Fruit fly (Drosophila melanogaster): ENCODE results near the gene ens.

The ens gene

dm6 chr3L:4081243-4081642 is 53.1 kb downstream of the ens start:
- TF ChIP-seq ovo (GFP tag; optimal IDR thresholded peaks at IDR 0.05) (no peak), CG12768 (GFP tag; optimal IDR thresholded peaks at IDR 0.05) (no peak), tj (GFP tag; optimal IDR thresholded peaks at IDR 0.05) (no peak), toe (GFP tag; optimal IDR thresholded peaks at IDR 0.05) (no peak), CG7101 (tag; optimal IDR thresholded peaks at IDR 0.05) (no peak), Mnt (GFP tag; optimal IDR thresholded peaks at IDR 0.05) (no peak), CG7045 (GFP tag; optimal IDR thresholded peaks at IDR 0.05) (no peak), kay (GFP tag; ENCODE audit: borderline replicate concordance) (no peak), CG11617 (GFP tag; optimal IDR thresholded peaks at IDR 0.05) (no peak), CG14711 (tag; optimal IDR thresholded peaks at IDR 0.05) (no peak), Crg-1 (GFP tag; optimal IDR thresholded peaks at IDR 0.05) (no peak)

DNA sequence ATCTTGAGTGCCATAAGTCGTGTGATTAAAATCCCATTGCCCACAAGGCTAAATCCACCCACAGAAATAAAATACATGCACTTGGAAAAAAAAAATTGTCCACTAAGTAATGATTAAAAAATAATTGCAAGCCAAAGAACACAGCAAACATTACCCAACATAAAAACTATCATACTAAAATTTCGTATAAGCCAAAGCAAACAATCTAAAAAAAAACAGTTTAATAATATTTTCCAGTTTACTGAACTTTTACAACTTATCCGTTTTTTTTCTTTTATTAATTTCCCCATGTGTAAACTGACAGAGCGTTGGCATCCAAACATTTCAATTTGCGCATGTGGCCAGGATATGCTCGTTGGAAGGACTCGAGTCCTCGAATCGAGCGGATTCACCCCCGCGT is 54.1 kb downstream of the ens start:
- TF ChIP-seq cnc (optimal IDR thresholded peaks at IDR 0.05) (no peak), CG7101 (tag; optimal IDR thresholded peaks at IDR 0.05) (no peak), Hr96 (GFP tag; optimal IDR thresholded peaks at IDR 0.05) (no peak), CG11617 (GFP tag; optimal IDR thresholded peaks at IDR 0.05) (no peak), bab1 (GFP tag; optimal IDR thresholded peaks at IDR 0.05) (no peak), Mnt (GFP tag; optimal IDR thresholded peaks at IDR 0.05) (no peak), CG7045 (GFP tag; optimal IDR thresholded peaks at IDR 0.05) (no peak), CG5204 (GFP tag; optimal IDR thresholded peaks at IDR 0.05) (no peak), toe (GFP tag; optimal IDR thresholded peaks at IDR 0.05) (no peak)

DNA sequence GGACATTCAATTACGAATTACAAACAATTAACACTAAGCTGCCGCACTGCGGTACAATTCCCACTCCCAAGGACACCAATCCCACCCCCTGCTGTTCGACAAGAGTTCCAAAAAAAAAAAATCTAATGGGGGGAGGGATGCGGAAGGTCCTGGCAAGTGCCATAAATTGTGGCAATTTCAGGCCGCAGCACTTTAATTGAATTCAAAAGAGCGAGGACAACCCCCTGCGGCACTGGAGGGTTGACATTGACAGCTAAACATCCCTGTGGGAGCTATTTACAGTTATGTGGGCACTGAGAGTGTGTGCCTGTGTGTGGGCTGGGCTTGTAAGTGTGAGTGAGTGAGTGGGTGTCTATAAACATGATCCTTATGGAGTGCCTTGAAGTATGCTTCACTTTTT is 57.4 kb downstream of the ens start:
- TF ChIP-seq CG11617 (GFP tag; optimal IDR thresholded peaks at IDR 0.05) (no peak), tj (GFP tag; optimal IDR thresholded peaks at IDR 0.05) (no peak), CG33017 (tag; optimal IDR thresholded peaks at IDR 0.05) (no peak), CG7045 (GFP tag; optimal IDR thresholded peaks at IDR 0.05) (no peak), toe (GFP tag; optimal IDR thresholded peaks at IDR 0.05) (no peak), Mnt (GFP tag; optimal IDR thresholded peaks at IDR 0.05) (no peak), Crg-1 (GFP tag; optimal IDR thresholded peaks at IDR 0.05) (no peak), pad (GFP tag; optimal IDR thresholded peaks at IDR 0.05) (no peak)

dm6 chr3L:4073755-4074154 is 60.6 kb downstream of the ens start, which contains the start of gene Faa:
Faa (minus strand) TSS chr3L:4073954.
- TF ChIP-seq tj (GFP tag; optimal IDR thresholded peaks at IDR 0.05) = no peak
- TF ChIP-seq CG33017 (tag; optimal IDR thresholded peaks at IDR 0.05) = no peak
- TF ChIP-seq pad (GFP tag; optimal IDR thresholded peaks at IDR 0.05) = no peak
- no peak for TF ChIP-seq bab1 (GFP tag; optimal IDR thresholded peaks at IDR 0.05)
- no peak for TF ChIP-seq ovo (GFP tag; optimal IDR thresholded peaks at IDR 0.05)
- TF ChIP-seq CG7045 (GFP tag; optimal IDR thresholded peaks at IDR 0.05) = no peak
- no peak for TF ChIP-seq Clk (GFP tag; optimal IDR thresholded peaks at IDR 0.05)
- TF ChIP-seq CG5204 (GFP tag; optimal IDR thresholded peaks at IDR 0.05) = no peak

Measured in whole organism, adult.